Fruit fly (Drosophila melanogaster) Kc167 (cell line): ENCODE measurements around the gene Tengl3.

ENCODE experiments used
- Myc ChIP-seq: fragments of >200 bp; optimal IDR thresholded peaks from 2 replicates; lab custom pipeline; 2017; ENCODE audit warnings: missing external identifiers
- psq ChIP-seq: fragments of >200 bp; optimal IDR thresholded peaks from 2 replicates; lab custom pipeline; 2017; ENCODE audit warnings: missing external identifiers

- no peak for TF ChIP-seq Myc (lab: Kevin White, UChicago)
- no peak for TF ChIP-seq psq (lab: Kevin White, UChicago)
Measured at dm6 chr2L:2265221-2265620, 27.2 kb upstream of the Tengl3 start, which contains the start of gene CG34049.
